Worm (Caenorhabditis elegans) whole organism, midembryonic: ENCODE results near the gene ensh-1.

Experiments
- T22C8.4 ChIP-seq: fragments of 200-800 bp; sonication (Bioruptor generic); IDR thresholded peaks from 2 replicates; pipeline ENCODE4 v1.3.6; 2022; ENCODE audit warnings: missing genetic modification characterization, missing compliant biosample characterization
- flt-1 ChIP-seq: fragments of 200-800 bp; sonication (Bioruptor generic); IDR thresholded peaks from 2 replicates; pipeline ENCODE4 v1.3.6; 2022; ENCODE audit warnings: missing genetic modification characterization, missing compliant biosample characterization
- klf-2 ChIP-seq: fragments of 200-800 bp; sonication (Bioruptor generic); conservative IDR thresholded peaks from 2 replicates; pipeline ENCODE4 v1.3.6; 2022; ENCODE audit warnings: missing genetic modification reagents, missing genetic modification characterization, missing compliant biosample characterization
- ref-1 ChIP-seq: fragments of 200-800 bp; sonication (Bioruptor generic); conservative IDR thresholded peaks from 2 replicates; pipeline ENCODE4 v1.3.6; 2022; ENCODE audit warnings: missing genetic modification reagents, missing genetic modification characterization, missing compliant biosample characterization
- tab-1 ChIP-seq: fragments of 200-800 bp; sonication (Bioruptor generic); IDR thresholded peaks from 2 replicates; pipeline ENCODE4 v1.3.6; 2022; ENCODE audit warnings: missing genetic modification characterization, missing compliant biosample characterization
- ztf-23 ChIP-seq: fragments of 200-800 bp; sonication (Bioruptor generic); IDR thresholded peaks from 2 replicates; pipeline ENCODE4 v1.3.6; 2022; ENCODE audit warnings: missing genetic modification reagents, missing genetic modification characterization, missing compliant biosample characterization
- ztf-29 ChIP-seq: fragments of 200-800 bp; sonication (Bioruptor generic); IDR thresholded peaks from 2 replicates; pipeline ENCODE4 v1.3.6; 2022; ENCODE audit warnings: missing genetic modification reagents, missing genetic modification characterization, missing compliant biosample characterization

DNA sequence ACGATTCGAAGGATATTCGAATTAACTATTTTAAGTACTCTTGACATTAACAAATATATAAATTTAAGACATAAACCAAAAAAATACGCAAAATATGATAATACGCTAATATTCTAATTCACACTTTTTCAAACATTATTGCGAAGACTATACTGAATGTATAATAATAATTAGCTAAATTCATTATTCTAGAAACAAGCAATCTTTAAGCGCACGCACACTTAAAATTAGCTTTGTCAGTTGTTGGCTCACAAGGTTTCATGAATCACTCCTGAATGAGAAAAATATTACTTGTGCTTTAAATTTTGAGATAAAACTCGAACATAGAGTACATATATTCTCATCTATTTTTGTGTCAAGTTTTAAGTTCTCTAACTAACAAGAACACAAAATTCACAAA is 21.7 kb downstream of the ensh-1 start:
- TF ChIP-seq tab-1 (no peak), flt-1 (GFP tag; lab: Robert Waterston, UW) (no peak), ref-1 (GFP tag; lab: Robert Waterston, UW) (no peak), T22C8.4 (GFP tag; lab: Robert Waterston, UW) (no peak), klf-2 (GFP tag; lab: Robert Waterston, UW) (no peak), ztf-29 (GFP tag; lab: Robert Waterston, UW) (no peak), ztf-23 (GFP tag; lab: Robert Waterston, UW) (no peak)
